Fruit fly (Drosophila melanogaster) whole organism, pupa: Measurements from ENCODE around the gene CG6142.

ENCODE experiments used
- CG10348 ChIP-seq: fragments of 200-800 bp; sonication (Bioruptor generic); IDR thresholded peaks from 2 replicates; pipeline ENCODE4 v1.3.6; 2022; ENCODE audit warnings: missing biosample characterization, missing genetic modification characterization
- CG12605 ChIP-seq: fragments of 200-800 bp; sonication (Bioruptor generic); IDR thresholded peaks from 2 replicates; pipeline ENCODE4 v1.3.6; 2022; ENCODE audit warnings: missing biosample characterization, missing genetic modification characterization
- CG13204 ChIP-seq: fragments of 200-800 bp; sonication (Bioruptor generic); optimal IDR thresholded peaks from 2 replicates; lab custom pipeline; 2018; ENCODE audit warnings: missing biosample characterization, mild to moderate bottlenecking, missing genetic modification characterization, moderate library complexity
- CG14655 ChIP-seq: fragments of 200-800 bp; sonication (Bioruptor generic); optimal IDR thresholded peaks from 3 replicates; lab custom pipeline; 2017; ENCODE audit warnings: mild to moderate bottlenecking, missing biosample characterization, missing genetic modification reagents, missing genetic modification characterization
- CG15710 ChIP-seq: fragments of 200-800 bp; sonication (Bioruptor generic); optimal IDR thresholded peaks from 2 replicates; lab custom pipeline; 2018; ENCODE audit warnings: missing biosample characterization, mild to moderate bottlenecking, missing genetic modification characterization, moderate library complexity
- CG17806 ChIP-seq: fragments of 200-800 bp; sonication (Bioruptor generic); optimal IDR thresholded peaks from 2 replicates; lab custom pipeline; 2018; ENCODE audit warnings: missing biosample characterization, mild to moderate bottlenecking, missing genetic modification characterization, moderate library complexity
- CG32121 ChIP-seq: fragments of 200-800 bp; sonication (Bioruptor generic); IDR thresholded peaks from 2 replicates; pipeline ENCODE4 v1.3.6; 2022; ENCODE audit warnings: missing biosample characterization, missing genetic modification characterization
- CG34367 ChIP-seq: fragments of 200-800 bp; sonication (Bioruptor generic); optimal IDR thresholded peaks from 2 replicates; lab custom pipeline; 2018; ENCODE audit warnings: missing biosample characterization, mild to moderate bottlenecking, missing genetic modification characterization
- CG4496 ChIP-seq: fragments of 200-800 bp; sonication (Bioruptor generic); IDR thresholded peaks from 3 replicates; pipeline ENCODE4 v1.3.6; 2022; ENCODE audit warnings: missing biosample characterization, missing genetic modification characterization
- CG8159 ChIP-seq: fragments of 200-800 bp; sonication (Bioruptor generic); optimal IDR thresholded peaks from 3 replicates; lab custom pipeline; 2018; ENCODE audit warnings: missing biosample characterization, mild to moderate bottlenecking, missing genetic modification characterization, moderate library complexity
- CG8301 ChIP-seq: fragments of 200-800 bp; sonication (Bioruptor generic); optimal IDR thresholded peaks from 2 replicates; lab custom pipeline; 2018; ENCODE audit warnings: missing biosample characterization, mild to moderate bottlenecking, missing genetic modification characterization
- CG9948 ChIP-seq: fragments of 200-800 bp; sonication (Bioruptor generic); optimal IDR thresholded peaks from 2 replicates; lab custom pipeline; 2018; ENCODE audit warnings: missing biosample characterization, mild to moderate bottlenecking, missing genetic modification characterization, moderate library complexity
- D1 ChIP-seq: fragments of 200-800 bp; sonication (Bioruptor generic); optimal IDR thresholded peaks from 2 replicates; lab custom pipeline; 2018; ENCODE audit warnings: missing biosample characterization, mild to moderate bottlenecking, missing genetic modification characterization, moderate library complexity
- EcR ChIP-seq: fragments of 200-800 bp; sonication (Bioruptor generic); optimal IDR thresholded peaks from 3 replicates; lab custom pipeline; 2019; ENCODE audit warnings: missing biosample characterization, missing genetic modification characterization, mild to moderate bottlenecking, moderate library complexity, missing genetic modification reagents
- Ets98B ChIP-seq: fragments of 200-800 bp; sonication (Bioruptor generic); IDR thresholded peaks from 2 replicates; pipeline ENCODE4 v1.3.6; 2022; ENCODE audit warnings: missing biosample characterization, missing genetic modification characterization
- Pif1A ChIP-seq: fragments of 200-800 bp; sonication (Bioruptor generic); optimal IDR thresholded peaks from 3 replicates; lab custom pipeline; 2016; ENCODE audit warnings: missing biosample characterization, missing genetic modification characterization
- Pif1B ChIP-seq: fragments of 200-800 bp; sonication (Bioruptor generic); optimal IDR thresholded peaks from 3 replicates; lab custom pipeline; 2016; ENCODE audit warnings: missing biosample characterization, missing genetic modification characterization
- Snoo ChIP-seq: fragments of 200-800 bp; sonication (Bioruptor generic); optimal IDR thresholded peaks from 3 replicates; lab custom pipeline; 2017; ENCODE audit warnings: missing biosample characterization, mild to moderate bottlenecking, missing genetic modification characterization, inconsistent platforms
- fd96Ca ChIP-seq: fragments of 200-800 bp; sonication (Bioruptor generic); IDR thresholded peaks from 3 replicates; pipeline ENCODE4 v1.3.6; 2022; ENCODE audit warnings: missing biosample characterization, missing genetic modification characterization
- gl ChIP-seq: fragments of 200-800 bp; sonication (Bioruptor generic); optimal IDR thresholded peaks from 2 replicates; lab custom pipeline; 2018; ENCODE audit warnings: missing biosample characterization, mild to moderate bottlenecking, missing genetic modification characterization
- rn ChIP-seq: fragments of 200-800 bp; sonication (Bioruptor generic); IDR thresholded peaks from 2 replicates; pipeline ENCODE4 v1.3.6; 2022; ENCODE audit warnings: missing biosample characterization, missing genetic modification characterization

The CG6142 gene

dm6 chr3R:26104302-26105140 is 28.4 kb upstream of the CG6142 start:
- TF ChIP-seq CG13204 (no peak), CG9948 (tag; lab: Kevin White, UChicago) (peak; percentile 3), D1 (no peak), gl (no peak), rn (GFP tag; lab: Robert Waterston, UW) (no peak), CG34367 (tag; lab: Kevin White, UChicago) (no peak), CG8159 (tag; lab: Kevin White, UChicago) (peak; percentile 54), CG15710 (peak; percentile 22), CG4496 (peak; percentile 59; the same call in 2 of the 3 replicates), CG10348 (no peak), CG12605 (GFP tag; lab: Robert Waterston, UW) (no peak), Pif1B (GFP tag; lab: Kevin White, UChicago) (no peak), CG17806 (tag; lab: Kevin White, UChicago) (peak; percentile 11), fd96Ca (GFP tag; lab: Robert Waterston, UW) (no peak), CG8301 (tag; lab: Kevin White, UChicago) (peak; percentile 10), Snoo (peak; percentile 76), Pif1A (GFP tag; lab: Kevin White, UChicago) (peak; percentile 37), EcR (GFP tag; lab: Kevin White, UChicago) (no peak), Ets98B (peak; percentile 36; the same call in 1 of the 2 replicates), CG32121 (GFP tag; lab: Robert Waterston, UW) (peak; percentile 26; the same call in 1 of the 2 replicates), CG14655 (GFP tag; lab: Kevin White, UChicago) (peak; percentile 27)

DNA sequence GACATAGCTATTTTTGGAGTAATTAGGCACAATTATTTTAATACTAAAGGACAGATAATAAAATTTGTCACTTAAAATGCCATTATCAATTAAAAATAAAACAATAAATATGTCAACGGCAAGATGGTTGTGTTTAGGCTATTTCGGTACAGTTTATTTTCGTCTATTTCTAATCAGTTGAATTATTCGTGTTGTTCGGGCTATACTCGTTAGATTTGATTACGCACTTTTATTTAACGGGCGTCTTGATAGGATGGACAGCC is 27.9 kb upstream of the CG6142 start:
- TF ChIP-seq Ets98B (no peak), Snoo (no peak), CG13204 (no peak), EcR (GFP tag; lab: Kevin White, UChicago) (no peak), rn (GFP tag; lab: Robert Waterston, UW) (no peak)

- TF ChIP-seq CG34367 (tag; lab: Kevin White, UChicago) (no peak), CG4496 (no peak)
Measured at dm6 chr3R:26105407-26105806, 27.5 kb upstream of the CG6142 start.

dm6 chr3R:26105924-26106494 is 26.9 kb upstream of the CG6142 start:
- TF ChIP-seq CG8301 (tag; lab: Kevin White, UChicago), result peak; percentile 40
- TF ChIP-seq CG4496, result peak; percentile 79
- peak; percentile 17 for TF ChIP-seq CG17806 (tag; lab: Kevin White, UChicago)
- TF ChIP-seq fd96Ca (GFP tag; lab: Robert Waterston, UW), result peak; percentile 61; the same call in 1 of the 3 replicates
- TF ChIP-seq EcR (GFP tag; lab: Kevin White, UChicago), result no peak
- TF ChIP-seq CG8159 (tag; lab: Kevin White, UChicago), result peak; percentile 52
- no peak for TF ChIP-seq CG13204
- no peak for TF ChIP-seq D1
- peak; percentile 30; the same call in 1 of the 2 replicates for TF ChIP-seq CG12605 (GFP tag; lab: Robert Waterston, UW)
- TF ChIP-seq Snoo, result no peak
- TF ChIP-seq CG32121 (GFP tag; lab: Robert Waterston, UW), result peak; percentile 41; the same call in 1 of the 2 replicates
- peak; percentile 77 for TF ChIP-seq Ets98B
- TF ChIP-seq CG15710, result no peak
- peak; percentile 38; the same call in 1 of the 2 replicates for TF ChIP-seq CG10348
- TF ChIP-seq CG34367 (tag; lab: Kevin White, UChicago), result no peak
- peak; percentile 44 for TF ChIP-seq CG14655 (GFP tag; lab: Kevin White, UChicago)
- no peak for TF ChIP-seq Pif1A (GFP tag; lab: Kevin White, UChicago)
- peak; percentile 16 for TF ChIP-seq Pif1B (GFP tag; lab: Kevin White, UChicago)
- TF ChIP-seq rn (GFP tag; lab: Robert Waterston, UW), result peak; percentile 31; the same call in 1 of the 2 replicates
- TF ChIP-seq CG9948 (tag; lab: Kevin White, UChicago), result no peak
- TF ChIP-seq gl, result no peak

DNA sequence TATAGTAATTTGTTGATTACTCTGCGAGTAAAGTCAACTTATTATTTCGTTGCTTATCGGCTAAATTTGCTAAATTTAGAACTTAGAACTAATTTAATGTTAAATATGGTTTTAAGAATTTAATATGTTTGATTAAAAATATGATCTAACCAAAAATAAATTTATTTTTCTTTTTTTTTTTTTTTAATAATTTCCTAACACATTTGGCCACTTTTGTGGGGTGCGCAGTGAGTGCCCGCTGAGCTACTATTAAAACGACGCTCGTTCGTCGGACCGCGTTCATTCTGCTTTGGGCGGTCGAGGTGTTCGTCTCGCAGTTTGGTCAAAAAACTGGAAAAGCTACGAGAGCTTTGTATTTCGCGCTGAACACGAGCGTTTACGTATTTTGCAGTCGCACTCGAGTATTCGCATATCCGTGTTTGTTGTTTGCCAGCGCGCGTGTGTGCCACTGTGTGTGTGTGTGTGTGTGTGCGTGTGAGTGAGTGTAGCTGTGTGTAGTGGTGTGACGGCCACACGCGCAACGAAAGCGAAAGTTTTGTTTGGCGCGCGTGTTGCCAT is 26.3 kb upstream of the CG6142 start, which contains the start of gene Cipc:
Gene Cipc, plus strand, starts transcription at position 274 of the 558 bp plus-strand sequence.
- no peak for TF ChIP-seq CG12605 (GFP tag; lab: Robert Waterston, UW)
- peak; percentile 72 for TF ChIP-seq CG32121 (GFP tag; lab: Robert Waterston, UW)
- peak; percentile 63 for TF ChIP-seq CG14655 (GFP tag; lab: Kevin White, UChicago)
- peak; percentile 77 for TF ChIP-seq Pif1A (GFP tag; lab: Kevin White, UChicago)
- peak; percentile 56 for TF ChIP-seq CG13204
- peak; percentile 76 for TF ChIP-seq Pif1B (GFP tag; lab: Kevin White, UChicago)
- peak; percentile 80 for TF ChIP-seq fd96Ca (GFP tag; lab: Robert Waterston, UW)
- TF ChIP-seq CG17806 (tag; lab: Kevin White, UChicago), result peak; percentile 44
- TF ChIP-seq CG34367 (tag; lab: Kevin White, UChicago), result no peak
- TF ChIP-seq CG10348, result no peak
- TF ChIP-seq CG9948 (tag; lab: Kevin White, UChicago), result peak; percentile 24
- TF ChIP-seq CG8159 (tag; lab: Kevin White, UChicago), result peak; percentile 61
- TF ChIP-seq Ets98B, result peak; percentile 81
- TF ChIP-seq Snoo, result peak; percentile 64
- TF ChIP-seq gl, result no peak
- TF ChIP-seq CG8301 (tag; lab: Kevin White, UChicago), result peak; percentile 40
- peak; percentile 26 for TF ChIP-seq EcR (GFP tag; lab: Kevin White, UChicago)
- no peak for TF ChIP-seq rn (GFP tag; lab: Robert Waterston, UW)
- no peak for TF ChIP-seq D1
- TF ChIP-seq CG15710, result peak; percentile 46
- peak; percentile 65; the same call in 1 of the 3 replicates for TF ChIP-seq CG4496
